Worm (Caenorhabditis elegans): ENCODE data around the gene math-9.

Gene math-9

DNA sequence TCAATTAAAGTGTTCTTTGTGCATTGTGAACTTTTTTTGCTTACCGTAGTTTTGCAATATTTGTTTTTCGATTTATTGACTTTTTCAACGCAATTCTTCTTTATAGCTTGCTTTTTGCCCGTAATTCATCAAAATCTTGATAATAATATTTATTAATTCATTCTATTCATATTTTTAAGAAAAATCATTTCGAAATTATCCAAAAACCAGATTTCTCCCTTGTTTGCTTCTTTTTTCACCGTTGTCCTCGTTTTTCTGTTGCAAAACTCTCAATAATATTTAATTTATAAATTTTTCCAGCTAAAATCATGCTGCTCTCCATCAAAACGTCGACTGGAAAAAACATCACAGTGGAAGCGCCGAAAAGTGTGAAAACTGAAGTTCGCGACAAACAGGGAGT, 33.9 kb upstream of the math-9 start, which contains the start of gene F52C6.3:
TSS of gene F52C6.3 (plus strand) at position 301 of the 400 bp plus-strand sequence.
- TF ChIP-seq F55B11.4 (tag; optimal IDR thresholded peaks at IDR 0.05; ENCODE audit: borderline replicate concordance, insufficient read depth) (no peak), attf-5 (GFP tag; optimal IDR thresholded peaks at IDR 0.05) (no peak), lsl-1 (GFP tag; optimal IDR thresholded peaks at IDR 0.05) (peak; percentile 51), F22D6.2 (tag; optimal IDR thresholded peaks at IDR 0.05) (no peak)

DNA sequence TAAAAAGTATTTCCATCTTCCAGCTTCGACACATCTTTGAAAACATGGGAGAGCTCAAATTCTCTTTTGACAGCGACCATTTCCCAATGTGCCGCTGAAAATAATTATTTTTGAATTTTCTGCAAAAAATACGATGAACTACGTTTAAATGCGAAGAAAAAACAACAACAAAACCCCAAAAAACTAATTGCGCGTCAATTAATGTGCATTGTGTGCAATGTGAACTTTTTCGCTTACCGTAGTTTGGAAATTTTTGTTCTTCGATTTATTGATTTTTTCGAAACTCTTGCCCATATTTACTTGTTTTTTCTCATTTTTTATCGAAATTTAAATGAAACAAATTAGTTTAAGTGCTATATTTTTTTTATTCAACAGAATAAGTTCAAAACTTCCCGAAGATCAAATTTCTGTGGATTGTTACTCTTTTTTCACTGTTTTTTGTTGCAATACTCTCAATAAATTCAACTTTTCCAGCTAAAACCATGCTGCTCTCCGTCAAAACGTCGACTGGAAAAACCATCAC, 32.1 kb upstream of the math-9 start, which contains the start of the genes bath-2 and F52C6.4:
TSS of gene bath-2 (minus strand) at position 101 of the 523 bp plus-strand sequence.
TSS of gene F52C6.4 (plus strand) at position 473 of the 523 bp plus-strand sequence.
- TF ChIP-seq madf-6 (GFP tag; IDR thresholded peaks at IDR 0.05) (peak; percentile 44; the same call in 1 of the 2 replicates), F23B12.7 (tag; optimal IDR thresholded peaks at IDR 0.05; ENCODE audit: insufficient read depth) (no peak), lsl-1 (GFP tag; optimal IDR thresholded peaks at IDR 0.05) (peak; percentile 84), unc-130 (GFP tag; optimal IDR thresholded peaks at IDR 0.05) (no peak)

DNA sequence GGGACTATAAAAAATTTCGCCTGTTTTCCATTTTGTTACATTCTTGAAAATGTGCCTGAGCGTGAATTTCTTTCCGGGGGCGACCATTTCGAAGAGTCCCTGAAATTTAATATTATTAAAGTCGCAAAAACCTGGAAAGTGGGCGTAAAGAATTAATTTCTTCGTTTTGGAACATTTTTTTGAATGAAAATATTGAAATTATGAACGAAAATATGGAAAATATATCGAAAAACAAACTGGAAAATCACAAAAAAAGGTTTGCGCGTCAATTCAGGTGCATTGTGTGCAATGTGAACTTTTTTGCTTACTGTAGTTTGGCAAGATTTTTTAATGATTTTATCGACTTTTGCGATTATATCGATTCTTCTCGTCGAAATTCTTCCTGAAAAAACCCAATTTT, 30.4 kb upstream of the math-9 start, which contains the start of gene bath-7:
TSS of gene bath-7 (minus strand) at position 101 of the 400 bp plus-strand sequence.
- TF ChIP-seq mcd-1 (GFP tag; IDR thresholded peaks at IDR 0.05), result no peak
- peak; percentile 52 for TF ChIP-seq lsl-1 (GFP tag; optimal IDR thresholded peaks at IDR 0.05)

DNA sequence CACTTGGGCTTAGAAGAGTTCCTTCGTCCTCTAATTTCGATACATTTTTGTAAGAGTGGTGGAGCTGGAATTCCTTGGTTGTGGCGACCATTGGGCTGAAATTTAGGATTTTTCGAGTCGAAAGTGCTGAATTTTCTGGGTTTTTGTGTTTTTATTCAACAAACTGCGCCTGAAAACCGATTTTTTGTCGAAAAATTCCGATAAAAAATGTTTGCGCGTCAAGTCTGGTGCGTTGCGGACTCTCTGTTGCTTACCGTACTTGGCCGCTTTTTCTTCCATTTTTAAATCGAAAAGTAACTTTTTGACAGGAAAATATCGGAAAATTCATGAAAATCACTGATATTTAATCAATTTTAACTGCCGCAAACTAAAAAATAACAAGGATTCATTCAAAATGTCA, 27.3 kb upstream of the math-9 start, which contains the start of gene bath-4:
TSS of gene bath-4 (minus strand) at position 101 of the 400 bp plus-strand sequence.
- no peak for TF ChIP-seq ets-4 (GFP tag; optimal IDR thresholded peaks at IDR 0.05)
- peak; percentile 33 for TF ChIP-seq lsl-1 (GFP tag; optimal IDR thresholded peaks at IDR 0.05)

DNA sequence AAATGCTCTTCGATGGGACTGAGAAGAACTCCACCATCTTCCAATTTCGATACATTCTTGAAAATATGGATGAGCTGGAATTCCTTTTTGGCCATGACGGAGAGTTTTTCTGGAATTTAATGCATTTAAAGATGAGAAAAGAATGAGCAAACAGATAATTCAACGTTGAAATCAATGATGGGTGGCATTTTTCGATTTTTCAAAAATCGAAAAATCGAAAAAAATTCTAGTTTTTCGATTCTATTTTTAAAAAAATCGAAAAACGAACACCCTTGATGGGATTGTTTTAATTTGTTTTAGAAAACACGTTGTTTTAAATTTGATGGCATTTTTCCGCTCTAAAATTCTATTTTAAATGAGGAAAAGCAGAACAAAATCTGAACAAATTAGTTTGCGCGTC, 22.2 kb upstream of the math-9 start, which contains the start of gene math-31:
TSS of gene math-31 (minus strand) at position 101 of the 400 bp plus-strand sequence.
- TF ChIP-seq ztf-3 (GFP tag; optimal IDR thresholded peaks at IDR 0.05) (no peak), ceh-40 (GFP tag; IDR thresholded peaks at IDR 0.05) (no peak), ZK185.1 (tag; optimal IDR thresholded peaks at IDR 0.05; ENCODE audit: poor library complexity, severe bottlenecking) (no peak), fkh-3 (tag; optimal IDR thresholded peaks at IDR 0.05) (no peak), lsl-1 (GFP tag; optimal IDR thresholded peaks at IDR 0.05) (no peak), ztf-25 (GFP tag; IDR thresholded peaks at IDR 0.05) (no peak)

DNA sequence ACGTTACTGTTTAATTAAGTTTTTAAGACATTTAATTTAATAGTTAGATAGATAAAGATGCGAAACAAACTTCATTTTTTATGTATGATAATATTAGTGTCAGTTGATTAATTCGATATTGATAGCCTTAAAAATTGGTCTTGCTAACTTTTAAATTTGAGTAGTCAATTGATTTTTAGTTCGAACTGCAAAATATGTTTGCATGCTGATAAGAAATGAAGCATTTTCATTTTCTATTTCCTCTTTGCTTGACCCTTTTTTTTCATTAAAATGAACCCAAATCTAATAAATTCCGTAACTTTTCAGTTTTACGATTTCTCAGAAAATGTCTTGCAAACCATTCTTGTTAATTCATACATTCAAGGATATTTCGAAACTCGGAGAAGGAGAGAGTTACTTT, 14.5 kb upstream of the math-9 start, which contains the start of gene math-22:
TSS of gene math-22 (plus strand) at position 301 of the 400 bp plus-strand sequence.
- TF ChIP-seq nhr-80 (tag; optimal IDR thresholded peaks at IDR 0.05) (peak; percentile 3), nhr-179 (tag; optimal IDR thresholded peaks at IDR 0.05) (no peak)

DNA sequence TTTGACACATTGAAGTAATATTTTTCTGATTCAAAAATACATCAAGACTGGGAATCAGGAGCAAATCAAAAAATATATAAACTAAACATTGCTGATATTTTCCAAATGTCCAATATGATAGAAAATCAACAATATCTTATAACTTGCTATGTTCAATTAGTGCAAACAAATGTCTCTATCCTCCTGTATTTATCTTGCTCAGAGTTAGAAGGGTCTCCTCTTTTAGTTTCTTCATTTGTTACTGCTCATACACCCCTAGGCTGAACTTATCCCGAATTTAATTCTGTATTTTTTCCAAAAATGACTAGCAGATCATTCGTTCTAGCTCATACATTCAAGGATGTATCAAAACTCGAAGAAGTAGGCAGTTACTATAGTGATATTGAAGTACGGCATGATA, 11.4 kb upstream of the math-9 start, which contains the start of gene math-23:
TSS of gene math-23 (plus strand) at position 301 of the 400 bp plus-strand sequence.
- no peak for TF ChIP-seq aptf-2 (GFP tag; conservative IDR thresholded peaks at IDR 0.05)
- TF ChIP-seq somi-1 (GFP tag; optimal IDR thresholded peaks at IDR 0.05), result no peak
- TF ChIP-seq hmg-1.2 (GFP tag; IDR thresholded peaks at IDR 0.05), result no peak
- TF ChIP-seq F10E7.11 (tag; optimal IDR thresholded peaks at IDR 0.05), result no peak
- no peak for TF ChIP-seq hmg-20 (GFP tag; IDR thresholded peaks at IDR 0.05)
- TF ChIP-seq nhr-27 (tag; optimal IDR thresholded peaks at IDR 0.05), result no peak
- TF ChIP-seq attf-5 (GFP tag; optimal IDR thresholded peaks at IDR 0.05), result no peak
- no peak for TF ChIP-seq nfyb-1 (GFP tag; IDR thresholded peaks at IDR 0.05)
- TF ChIP-seq snpc-1.1 (tag; optimal IDR thresholded peaks at IDR 0.05; ENCODE audit: insufficient read depth), result no peak

All from whole organism, young adult.